Fruit fly (Drosophila melanogaster) whole organism, embryonic: Measurements from ENCODE around the gene IA-2.

ENCODE experiments used
- Atf6 ChIP-seq: fragments of 200-800 bp; sonication (Bioruptor generic); IDR thresholded peaks from 2 replicates; pipeline ENCODE4 v1.3.6; 2022; ENCODE audit warnings: missing biosample characterization, missing genetic modification characterization
- CG1024 ChIP-seq: fragments of 200-800 bp; sonication (Bioruptor generic); IDR thresholded peaks from 2 replicates; pipeline ENCODE4 v1.3.6; 2022; ENCODE audit warnings: missing biosample characterization, missing genetic modification characterization
- CG10431 ChIP-seq: fragments of 200-800 bp; sonication (Bioruptor generic); optimal IDR thresholded peaks from 3 replicates; lab custom pipeline; 2018; ENCODE audit warnings: missing biosample characterization, mild to moderate bottlenecking, missing genetic modification characterization
- CG11723 ChIP-seq: fragments of 200-800 bp; sonication (Bioruptor generic); optimal IDR thresholded peaks from 2 replicates; lab custom pipeline; 2017; ENCODE audit warnings: missing biosample characterization, mild to moderate bottlenecking, missing genetic modification characterization
- CG12219 ChIP-seq: fragments of 200-800 bp; sonication (Bioruptor generic); optimal IDR thresholded peaks from 3 replicates; lab custom pipeline; 2018; ENCODE audit warnings: missing biosample characterization, mild to moderate bottlenecking, missing genetic modification characterization
- CG13123 ChIP-seq: fragments of 200-800 bp; sonication (Bioruptor generic); optimal IDR thresholded peaks from 2 replicates; lab custom pipeline; 2016; ENCODE audit warnings: missing biosample characterization, missing genetic modification characterization
- CG13424 ChIP-seq: fragments of 200-800 bp; sonication (Bioruptor generic); optimal IDR thresholded peaks from 2 replicates; lab custom pipeline; 2019; ENCODE audit warnings: missing biosample characterization, mild to moderate bottlenecking, missing genetic modification characterization, moderate library complexity
- CG14014 ChIP-seq: fragments of 200-800 bp; sonication (Bioruptor generic); IDR thresholded peaks from 2 replicates; pipeline ENCODE4 v1.3.6; 2022; ENCODE audit warnings: missing biosample characterization, missing genetic modification characterization
- CG17359 ChIP-seq: fragments of 200-800 bp; sonication (Bioruptor generic); optimal IDR thresholded peaks from 3 replicates; lab custom pipeline; 2018; ENCODE audit warnings: missing biosample characterization, mild to moderate bottlenecking, missing genetic modification characterization, moderate library complexity
- CG1792 ChIP-seq: fragments of 200-800 bp; sonication (Bioruptor generic); optimal IDR thresholded peaks from 2 replicates; lab custom pipeline; 2016; ENCODE audit warnings: missing biosample characterization, missing genetic modification characterization
- CG2202 ChIP-seq: fragments of 200-800 bp; sonication (Bioruptor generic); optimal IDR thresholded peaks from 2 replicates; lab custom pipeline; 2018; ENCODE audit warnings: missing biosample characterization, mild to moderate bottlenecking, missing genetic modification characterization
- CG30020 ChIP-seq: fragments of 200-800 bp; optimal IDR thresholded peaks from 2 replicates; lab custom pipeline; 2019; ENCODE audit warnings: missing biosample characterization, mild to moderate bottlenecking, missing genetic modification characterization, moderate library complexity
- CG3995 ChIP-seq: fragments of 200-800 bp; sonication (Bioruptor generic); optimal IDR thresholded peaks from 3 replicates; lab custom pipeline; 2016; ENCODE audit warnings: missing biosample characterization, missing genetic modification characterization
- CG43689 ChIP-seq: fragments of 200-800 bp; sonication (Bioruptor generic); IDR thresholded peaks from 2 replicates; pipeline ENCODE4 v1.3.6; 2022; ENCODE audit warnings: missing biosample characterization, missing genetic modification characterization
- CG4404 ChIP-seq: fragments of 200-800 bp; sonication (Bioruptor generic); IDR thresholded peaks from 2 replicates; pipeline ENCODE4 v1.3.6; 2022; ENCODE audit warnings: missing biosample characterization, missing genetic modification characterization
- CG4820 ChIP-seq: fragments of 200-800 bp; sonication (Bioruptor generic); optimal IDR thresholded peaks from 3 replicates; lab custom pipeline; 2016; ENCODE audit warnings: missing biosample characterization, missing genetic modification characterization
- CG5953 ChIP-seq: fragments of 200-800 bp; sonication (Bioruptor generic); IDR thresholded peaks from 2 replicates; pipeline ENCODE4 v1.3.6; 2022; ENCODE audit warnings: missing biosample characterization, missing genetic modification characterization
- CG7271 ChIP-seq: fragments of 200-800 bp; sonication (Bioruptor generic); optimal IDR thresholded peaks from 2 replicates; lab custom pipeline; 2018; ENCODE audit warnings: missing biosample characterization, mild to moderate bottlenecking, missing genetic modification characterization, moderate library complexity
- CG7357 ChIP-seq: fragments of 200-800 bp; sonication (Bioruptor generic); IDR thresholded peaks from 3 replicates; pipeline ENCODE4 v1.3.6; 2022; ENCODE audit warnings: missing biosample characterization, missing genetic modification characterization
- CG8478 ChIP-seq: fragments of >200 bp; optimal IDR thresholded peaks from 2 replicates; lab custom pipeline; 2018
- CG9817 ChIP-seq: fragments of 200-800 bp; sonication (Bioruptor generic); optimal IDR thresholded peaks from 2 replicates; lab custom pipeline; 2018; ENCODE audit warnings: missing biosample characterization, mild to moderate bottlenecking, missing genetic modification characterization, moderate library complexity
- Chrac-16 ChIP-seq: fragments of 200-800 bp; sonication (Bioruptor generic); optimal IDR thresholded peaks from 3 replicates; lab custom pipeline; 2016; ENCODE audit warnings: missing biosample characterization, missing genetic modification characterization
- Dll ChIP-seq: fragments of 200-800 bp; sonication (Bioruptor generic); IDR thresholded peaks from 4 replicates; pipeline ENCODE4 v1.3.6; 2022; ENCODE audit warnings: missing biosample characterization, missing genetic modification characterization; ENCODE audit not compliant: partially characterized antibody
- Ets65A ChIP-seq: fragments of 200-800 bp; sonication (Bioruptor generic); peaks from one replicate; lab custom pipeline; 2016; ENCODE audit warnings: missing biosample characterization, missing genetic modification characterization
- Fer1 ChIP-seq: fragments of 200-800 bp; sonication (Bioruptor generic); optimal IDR thresholded peaks from 2 replicates; lab custom pipeline; 2017; ENCODE audit warnings: missing biosample characterization, mild to moderate bottlenecking, missing genetic modification characterization
- Fer2 ChIP-seq: fragments of 200-800 bp; sonication (Bioruptor generic); optimal IDR thresholded peaks from 2 replicates; lab custom pipeline; 2018; ENCODE audit warnings: missing biosample characterization, mild to moderate bottlenecking, missing genetic modification characterization, moderate library complexity
- HLH54F ChIP-seq: fragments of 200-800 bp; sonication (Bioruptor generic); optimal IDR thresholded peaks from 3 replicates; lab custom pipeline; 2016; ENCODE audit warnings: missing biosample characterization, missing genetic modification characterization
- Hr39 ChIP-seq: fragments of >200 bp; optimal IDR thresholded peaks from 2 replicates; lab custom pipeline; 2017
- Med ChIP-seq: fragments of 200-800 bp; sonication (Bioruptor generic); peaks from one replicate; lab custom pipeline; 2016; ENCODE audit warnings: missing biosample characterization, missing genetic modification characterization, mild to moderate bottlenecking, inconsistent platforms, moderate library complexity
- Ptx1 ChIP-seq: fragments of 200-800 bp; sonication (Bioruptor generic); IDR thresholded peaks from 2 replicates; pipeline ENCODE4 v1.3.6; 2022; ENCODE audit warnings: missing biosample characterization, missing genetic modification characterization
- Sry-β ChIP-seq: fragments of 200-800 bp; sonication (Bioruptor generic); optimal IDR thresholded peaks from 2 replicates; lab custom pipeline; 2018; ENCODE audit warnings: missing biosample characterization, mild to moderate bottlenecking, missing genetic modification characterization, moderate library complexity
- Sry-δ ChIP-seq: fragments of 200-800 bp; sonication (Bioruptor generic); optimal IDR thresholded peaks from 2 replicates; lab custom pipeline; 2016; ENCODE audit warnings: missing biosample characterization, missing genetic modification characterization
- ab ChIP-seq: fragments of 200-800 bp; sonication (Bioruptor generic); optimal IDR thresholded peaks from 2 replicates; lab custom pipeline; 2016; ENCODE audit warnings: missing biosample characterization, missing genetic modification characterization
- ap ChIP-seq: fragments of 200-800 bp; sonication (Bioruptor generic); IDR thresholded peaks from 2 replicates; pipeline ENCODE4 v1.3.6; 2022; ENCODE audit warnings: missing biosample characterization, missing genetic modification characterization
- cad ChIP-seq: fragments of >200 bp; optimal IDR thresholded peaks from 2 replicates; lab custom pipeline; 2017; ENCODE audit warnings: missing biosample characterization, missing genetic modification characterization
- caup ChIP-seq: fragments of 200-800 bp; sonication (Bioruptor generic); optimal IDR thresholded peaks from 3 replicates; lab custom pipeline; 2017; ENCODE audit warnings: missing biosample characterization, mild to moderate bottlenecking, missing genetic modification characterization, moderate library complexity; ENCODE audit not compliant: severe bottlenecking
- chinmo ChIP-seq: fragments of 200-800 bp; sonication (Bioruptor generic); IDR thresholded peaks from 4 replicates; pipeline ENCODE4 v1.3.6; 2022; ENCODE audit warnings: missing biosample characterization, missing genetic modification characterization; ENCODE audit not compliant: partially characterized antibody
- da ChIP-seq: fragments of 200-800 bp; sonication (Bioruptor generic); optimal IDR thresholded peaks from 2 replicates; lab custom pipeline; 2016; ENCODE audit warnings: missing biosample characterization, missing genetic modification characterization
- dati ChIP-seq: fragments of 200-800 bp; sonication (Bioruptor generic); IDR thresholded peaks from 2 replicates; pipeline ENCODE4 v1.3.6; 2022; ENCODE audit warnings: missing biosample characterization, missing genetic modification characterization
- gcm ChIP-seq: fragments of 200-800 bp; sonication (Bioruptor generic); optimal IDR thresholded peaks from 2 replicates; lab custom pipeline; 2019; ENCODE audit warnings: missing biosample characterization, mild to moderate bottlenecking, missing genetic modification characterization, moderate library complexity
- gcm2 ChIP-seq: fragments of 200-800 bp; sonication (Bioruptor generic); optimal IDR thresholded peaks from 2 replicates; lab custom pipeline; 2016; ENCODE audit warnings: missing biosample characterization, missing genetic modification characterization
- gfzf ChIP-seq: fragments of 200-800 bp; sonication (Bioruptor generic); optimal IDR thresholded peaks from 2 replicates; lab custom pipeline; 2016; ENCODE audit warnings: missing biosample characterization, mild to moderate bottlenecking, missing genetic modification characterization, moderate library complexity
- gsb ChIP-seq: fragments of 200-800 bp; sonication (Bioruptor generic); IDR thresholded peaks from 2 replicates; pipeline ENCODE4 v1.3.6; 2022; ENCODE audit warnings: missing biosample characterization, missing genetic modification characterization
- gsb-n ChIP-seq: fragments of 200-800 bp; sonication (Bioruptor generic); optimal IDR thresholded peaks from 3 replicates; lab custom pipeline; 2018; ENCODE audit warnings: missing biosample characterization, mild to moderate bottlenecking, missing genetic modification characterization
- ham ChIP-seq: fragments of 200-800 bp; sonication (Bioruptor generic); IDR thresholded peaks from 2 replicates; pipeline ENCODE4 v1.3.6; 2022; ENCODE audit warnings: missing biosample characterization, missing genetic modification characterization
- ind ChIP-seq: fragments of 200-800 bp; sonication (Bioruptor generic); optimal IDR thresholded peaks from 3 replicates; lab custom pipeline; 2016; ENCODE audit warnings: missing biosample characterization, missing genetic modification characterization
- mirr ChIP-seq: fragments of 200-800 bp; sonication (Bioruptor generic); optimal IDR thresholded peaks from 3 replicates; lab custom pipeline; 2018; ENCODE audit warnings: missing biosample characterization, mild to moderate bottlenecking, missing genetic modification characterization
- nerfin-1 ChIP-seq: fragments of 200-800 bp; sonication (Bioruptor generic); optimal IDR thresholded peaks from 3 replicates; lab custom pipeline; 2019; ENCODE audit warnings: missing biosample characterization, mild to moderate bottlenecking, missing genetic modification characterization, moderate library complexity
- pan ChIP-seq, 4 experiments: fragments of >200 bp in 3 of 4; fragments of 200-800 bp in 1 of 4; sonication (Bioruptor generic) in 1 of 4; optimal IDR thresholded peaks in 3 of 4; IDR thresholded peaks in 1 of 4; 2 replicates each; pipeline versions ENCODE4 v1.3.6 to Lab custom; 2017 to 2022; ENCODE audit warnings: missing biosample characterization in 2 of 4, missing genetic modification characterization in 2 of 4, mixed read lengths in 1 of 4
- psq ChIP-seq: fragments of 200-800 bp; sonication (Bioruptor generic); optimal IDR thresholded peaks from 2 replicates; lab custom pipeline; 2017; ENCODE audit warnings: missing biosample characterization, missing genetic modification characterization
- stwl ChIP-seq: fragments of 200-800 bp; sonication (Bioruptor generic); optimal IDR thresholded peaks from 3 replicates; lab custom pipeline; 2018; ENCODE audit warnings: missing biosample characterization, mild to moderate bottlenecking, missing genetic modification characterization, moderate library complexity
- tup ChIP-seq: fragments of 200-800 bp; sonication (Bioruptor generic); optimal IDR thresholded peaks from 2 replicates; lab custom pipeline; 2016; ENCODE audit warnings: missing biosample characterization, mild to moderate bottlenecking, missing genetic modification characterization, moderate library complexity
- vfl ChIP-seq: fragments of 200-800 bp; sonication (Bioruptor generic); optimal IDR thresholded peaks from 2 replicates; lab custom pipeline; 2016; ENCODE audit warnings: missing biosample characterization, missing genetic modification characterization

Gene IA-2

dm6 chr2L:1070332-1070731, 22.5 kb upstream of the IA-2 start (continued):
- TF ChIP-seq Sry-β (GFP tag; lab: Kevin White, UChicago) (no peak), gfzf (GFP tag; lab: Kevin White, UChicago) (no peak), CG17359 (peak; percentile 29), caup (GFP tag; lab: Kevin White, UChicago) (no peak), dati (no peak), CG10431 (GFP tag; lab: Kevin White, UChicago) (no peak), CG1792 (no peak), Dll (GFP tag; lab: Robert Waterston, UW) (no peak), HLH54F (no peak), gcm (GFP tag; lab: Kevin White, UChicago) (peak; percentile 27), CG9817 (tag; lab: Kevin White, UChicago) (no peak), mirr (GFP tag; lab: Kevin White, UChicago) (no peak), vfl (GFP tag; lab: Kevin White, UChicago) (no peak), nerfin-1 (tag; lab: Kevin White, UChicago) (no peak), CG2202 (tag; lab: Kevin White, UChicago) (peak; percentile 30), gsb (GFP tag; lab: Robert Waterston, UW) (no peak), CG7357 (GFP tag; lab: Robert Waterston, UW) (no peak), chinmo (GFP tag; lab: Robert Waterston, UW) (no peak), psq (GFP tag; lab: Kevin White, UChicago) (no peak), cad (GFP tag; lab: Kevin White, UChicago) (no peak), Hr39 (lab: Kevin White, UChicago) (no peak), CG11723 (GFP tag; lab: Kevin White, UChicago) (no peak), da (GFP tag; lab: Kevin White, UChicago) (no peak), Sry-δ (GFP tag; lab: Kevin White, UChicago) (no peak), ind (peak; percentile 10), ap (GFP tag; lab: Robert Waterston, UW) (no peak), Fer2 (tag; lab: Kevin White, UChicago) (no peak), CG7271 (tag; lab: Kevin White, UChicago) (no peak), Fer1 (GFP tag; lab: Kevin White, UChicago) (no peak), stwl (tag; lab: Kevin White, UChicago) (no peak), Atf6 (GFP tag; lab: Robert Waterston, UW) (no peak), CG14014 (GFP tag; lab: Robert Waterston, UW) (no peak), Ets65A (GFP tag; lab: Kevin White, UChicago) (peak; percentile 60), gsb-n (peak; percentile 31), pan (optimal IDR thresholded peaks at IDR 0.05; lab: Kevin White, UChicago) (no peak), pan (GFP tag; optimal IDR thresholded peaks at IDR 0.05 in 1 of 2, IDR thresholded peaks at IDR 0.05 in 1 of 2) (peak in 1 of 2 experiments; percentile 39), ham (GFP tag; lab: Robert Waterston, UW) (no peak), Chrac-16 (no peak), ab (GFP tag; lab: Kevin White, UChicago) (no peak), Med (peak; percentile 72), CG4820 (peak; percentile 35), CG5953 (GFP tag; lab: Robert Waterston, UW) (no peak), CG8478 (no peak), tup (GFP tag; lab: Kevin White, UChicago) (no peak), Ptx1 (peak; percentile 26; the same call in 1 of the 2 replicates), CG13123 (GFP tag; lab: Kevin White, UChicago) (no peak), gcm2 (no peak), CG30020 (tag; lab: Kevin White, UChicago) (no peak), CG3995 (no peak), CG12219 (GFP tag; lab: Kevin White, UChicago) (no peak), CG4404 (GFP tag; lab: Robert Waterston, UW) (no peak), CG1024 (GFP tag; lab: Robert Waterston, UW) (no peak), CG13424 (tag; lab: Kevin White, UChicago) (peak; percentile 14), CG43689 (GFP tag; lab: Robert Waterston, UW) (no peak)
